Worm (Caenorhabditis elegans) whole organism, L4 larva: ENCODE measurements around the gene T05H10.8.

Experiments
- F10B5.3 ChIP-seq: sonication (generic microtip); optimal IDR thresholded peaks from 2 replicates; lab custom pipeline; 2016; ENCODE audit warnings: mild to moderate bottlenecking, missing genetic modification characterization, missing compliant biosample characterization
- R02D3.7 ChIP-seq: fragments of 150-350 bp; sonication (generic microtip); optimal IDR thresholded peaks from 3 replicates; lab custom pipeline; 2014; ENCODE audit warnings: missing biosample characterization, missing genetic modification characterization
- T20F7.1 ChIP-seq: fragments of 200-800 bp; sonication (Bioruptor generic); optimal IDR thresholded peaks from 2 replicates; lab custom pipeline; 2018; ENCODE audit warnings: mild to moderate bottlenecking, missing genetic modification characterization, missing compliant biosample characterization
- T26A8.4 ChIP-seq: fragments of 200-800 bp; sonication (Bioruptor generic); IDR thresholded peaks from 2 replicates; pipeline ENCODE4 v1.3.6; 2022; ENCODE audit warnings: missing genetic modification characterization, missing compliant biosample characterization
- Y5F2A.4 ChIP-seq: fragments of 200-800 bp; sonication (Bioruptor generic); optimal IDR thresholded peaks from 2 replicates; lab custom pipeline; 2018; ENCODE audit warnings: mild to moderate bottlenecking, missing genetic modification characterization, missing compliant biosample characterization
- aha-1 ChIP-seq: fragments of 150-350 bp; peaks from one replicate; lab custom pipeline; 2014; ENCODE audit warnings: missing biosample characterization, missing genetic modification characterization
- ceh-32 ChIP-seq: sonication (generic microtip); optimal IDR thresholded peaks from 2 replicates; lab custom pipeline; 2016; ENCODE audit warnings: mild to moderate bottlenecking, missing genetic modification characterization, missing compliant biosample characterization; ENCODE audit not compliant: poor library complexity
- ceh-62 ChIP-seq: sonication (generic microtip); optimal IDR thresholded peaks from 2 replicates; lab custom pipeline; 2017; ENCODE audit warnings: missing biosample characterization, missing genetic modification characterization
- ceh-82 ChIP-seq: sonication (generic microtip); optimal IDR thresholded peaks from 2 replicates; lab custom pipeline; 2017; ENCODE audit warnings: missing biosample characterization, missing genetic modification characterization
- daf-12 ChIP-seq: fragments of 150-350 bp; optimal IDR thresholded peaks from 2 replicates; lab custom pipeline; 2014; ENCODE audit warnings: missing biosample characterization, missing genetic modification reagents, missing genetic modification characterization
- dmd-6 ChIP-seq: fragments of 200-800 bp; sonication (Bioruptor generic); IDR thresholded peaks from 2 replicates; pipeline ENCODE4 v1.3.6; 2022; ENCODE audit warnings: missing genetic modification reagents, missing genetic modification characterization, missing compliant biosample characterization
- dmd-9 ChIP-seq: fragments of 200-800 bp; sonication (Bioruptor generic); IDR thresholded peaks from 2 replicates; pipeline ENCODE4 v1.3.6; 2022; ENCODE audit warnings: missing genetic modification reagents, missing genetic modification characterization, missing compliant biosample characterization
- dpl-1 ChIP-seq: fragments of 150-350 bp; optimal IDR thresholded peaks from 2 replicates; lab custom pipeline; 2014; ENCODE audit warnings: missing biosample characterization, missing genetic modification reagents, missing genetic modification characterization
- egl-27 ChIP-seq: sonication (generic microtip); optimal IDR thresholded peaks from 3 replicates; lab custom pipeline; 2017; ENCODE audit warnings: missing biosample characterization, missing genetic modification reagents, missing genetic modification characterization
- hlh-11 ChIP-seq: fragments of 200-800 bp; sonication (Bioruptor generic); optimal IDR thresholded peaks from 2 replicates; lab custom pipeline; 2018; ENCODE audit warnings: mild to moderate bottlenecking, missing genetic modification characterization, missing compliant biosample characterization
- hlh-30 ChIP-seq: sonication (generic microtip); optimal IDR thresholded peaks from 2 replicates; lab custom pipeline; 2017; ENCODE audit warnings: antibody characterized with exemption, mild to moderate bottlenecking, missing genetic modification characterization, missing compliant biosample characterization; ENCODE audit not compliant: insufficient read depth
- hmg-1.1 ChIP-seq: fragments of 200-800 bp; sonication (Bioruptor generic); IDR thresholded peaks from 2 replicates; pipeline ENCODE4 v1.3.6; 2022; ENCODE audit warnings: missing genetic modification reagents, missing genetic modification characterization, missing compliant biosample characterization
- jun-1 ChIP-seq: fragments of 150-350 bp; optimal IDR thresholded peaks from 2 replicates; lab custom pipeline; 2014; ENCODE audit warnings: missing biosample characterization, missing genetic modification reagents, missing genetic modification characterization
- lin-1 ChIP-seq: fragments of 200-800 bp; sonication (Bioruptor generic); IDR thresholded peaks from 2 replicates; pipeline ENCODE4 v1.3.6; 2022; ENCODE audit warnings: missing genetic modification reagents, missing genetic modification characterization, missing compliant biosample characterization
- lin-15B ChIP-seq: fragments of 150-350 bp; sonication (generic microtip); optimal IDR thresholded peaks from 3 replicates; lab custom pipeline; 2014; ENCODE audit warnings: missing biosample characterization, missing genetic modification characterization
- lin-38 ChIP-seq: fragments of 200-800 bp; sonication (Bioruptor generic); IDR thresholded peaks from 2 replicates; pipeline ENCODE4 v1.3.6; 2022; ENCODE audit warnings: missing genetic modification reagents, missing genetic modification characterization, missing compliant biosample characterization
- lin-39 ChIP-seq: fragments of 150-350 bp; optimal IDR thresholded peaks from 2 replicates; lab custom pipeline; 2014; ENCODE audit warnings: missing biosample characterization, missing genetic modification reagents, missing genetic modification characterization
- lir-3 ChIP-seq: sonication (generic microtip); optimal IDR thresholded peaks from 2 replicates; lab custom pipeline; 2016; ENCODE audit warnings: mild to moderate bottlenecking, missing genetic modification characterization, missing compliant biosample characterization
- madf-5 ChIP-seq, 2 experiments: fragments of 200-800 bp; sonication (Bioruptor generic); IDR thresholded peaks; 2 replicates each; pipeline ENCODE4 v1.3.6; 2022; ENCODE audit warnings: missing compliant biosample characterization in 2 of 2, missing genetic modification characterization in 2 of 2
- madf-9 ChIP-seq: fragments of 200-800 bp; sonication (Bioruptor generic); conservative IDR thresholded peaks from 2 replicates; pipeline ENCODE4 v1.3.6; 2022; ENCODE audit warnings: missing genetic modification reagents, missing genetic modification characterization, missing compliant biosample characterization
- mdt-29 ChIP-seq: fragments of 200-800 bp; sonication (Bioruptor generic); IDR thresholded peaks from 2 replicates; pipeline ENCODE4 v1.3.6; 2022; ENCODE audit warnings: missing genetic modification reagents, missing genetic modification characterization, missing compliant biosample characterization
- nhr-10 ChIP-seq: fragments of 150-350 bp; optimal IDR thresholded peaks from 2 replicates; lab custom pipeline; 2014; ENCODE audit warnings: missing biosample characterization, missing genetic modification characterization
- nhr-11 ChIP-seq: fragments of 150-350 bp; optimal IDR thresholded peaks from 2 replicates; lab custom pipeline; 2014; ENCODE audit warnings: missing biosample characterization, missing genetic modification characterization
- nhr-237 ChIP-seq: sonication (generic microtip); optimal IDR thresholded peaks from 2 replicates; lab custom pipeline; 2017; ENCODE audit warnings: missing biosample characterization, missing genetic modification characterization
- nhr-28 ChIP-seq: fragments of 150-350 bp; optimal IDR thresholded peaks from 2 replicates; lab custom pipeline; 2014; ENCODE audit warnings: missing biosample characterization, missing genetic modification characterization
- pqm-1 ChIP-seq: sonication (generic microtip); optimal IDR thresholded peaks from 2 replicates; lab custom pipeline; 2017; ENCODE audit warnings: missing biosample characterization, missing genetic modification characterization
- set-16 ChIP-seq: fragments of 200-800 bp; sonication (Bioruptor generic); IDR thresholded peaks from 2 replicates; pipeline ENCODE4 v1.3.6; 2022; ENCODE audit warnings: missing genetic modification reagents, missing genetic modification characterization, missing compliant biosample characterization
- snpc-4 ChIP-seq: fragments of 150-350 bp; optimal IDR thresholded peaks from 2 replicates; lab custom pipeline; 2014; ENCODE audit warnings: missing biosample characterization, missing genetic modification characterization
- spr-1 ChIP-seq: sonication (generic microtip); optimal IDR thresholded peaks from 2 replicates; lab custom pipeline; 2016; ENCODE audit warnings: mild to moderate bottlenecking, missing genetic modification characterization, missing compliant biosample characterization
- spr-3 ChIP-seq: fragments of 200-800 bp; sonication (Bioruptor generic); optimal IDR thresholded peaks from 2 replicates; lab custom pipeline; 2018; ENCODE audit warnings: mild to moderate bottlenecking, missing genetic modification characterization, missing compliant biosample characterization
- tag-97 ChIP-seq: fragments of 200-800 bp; sonication (Bioruptor generic); IDR thresholded peaks from 2 replicates; pipeline ENCODE4 v1.3.6; 2022; ENCODE audit warnings: missing genetic modification characterization, missing compliant biosample characterization
- tra-1 ChIP-seq: fragments of 200-800 bp; sonication (Bioruptor generic); IDR thresholded peaks from 2 replicates; pipeline ENCODE4 v1.3.6; 2022; ENCODE audit warnings: missing genetic modification reagents, missing genetic modification characterization, missing compliant biosample characterization
- unc-62 ChIP-seq, 3 experiments: fragments of 150-350 bp in 1 of 3; sonication (generic microtip); optimal IDR thresholded peaks in 2 of 3; peaks in 1 of 3; 1 replicate in 1 of 3; 2 replicates in 2 of 3; lab custom pipeline; 2014 to 2017; ENCODE audit warnings: missing biosample characterization in 3 of 3, missing genetic modification characterization in 3 of 3, missing genetic modification reagents in 3 of 3, missing genotype in 1 of 3
- zag-1 ChIP-seq: fragments of 150-350 bp; optimal IDR thresholded peaks from 2 replicates; lab custom pipeline; 2014; ENCODE audit warnings: missing biosample characterization, missing genetic modification characterization
- zfp-3 ChIP-seq: fragments of 200-800 bp; sonication (Bioruptor generic); conservative IDR thresholded peaks from 2 replicates; pipeline ENCODE4 v1.3.6; 2022; ENCODE audit warnings: missing genetic modification reagents, missing genetic modification characterization, missing compliant biosample characterization
- ztf-7 ChIP-seq: fragments of 150-350 bp; optimal IDR thresholded peaks from 2 replicates; lab custom pipeline; 2014; ENCODE audit warnings: missing biosample characterization, missing genetic modification characterization

The T05H10.8 gene

ce11 chrII:8050477-8050876, 8.4 kb upstream of the T05H10.8 start, which contains the start of gene mtre-1:
Gene mtre-1, minus strand, starts transcription at chrII:8050577.
- TF ChIP-seq nhr-28, result no peak
- no peak for TF ChIP-seq nhr-10 (tag; lab: Kevin White, UChicago)
- TF ChIP-seq unc-62 (GFP tag; optimal IDR thresholded peaks at IDR 0.05 in 1 of 2; lab: Kevin White, UChicago), result peak in 1 of 2 experiments; percentile 15
- TF ChIP-seq unc-62 (tag; optimal IDR thresholded peaks at IDR 0.05; lab: Kevin White, UChicago), result no peak
- TF ChIP-seq F10B5.3 (tag; lab: Kevin White, UChicago), result no peak
- no peak for TF ChIP-seq ztf-7 (tag; lab: Kevin White, UChicago)
- TF ChIP-seq set-16 (GFP tag; lab: Robert Waterston, UW), result no peak
- no peak for TF ChIP-seq Y5F2A.4
- TF ChIP-seq nhr-237, result no peak
- TF ChIP-seq spr-1, result no peak

ce11 chrII:8051330-8051729, 7.5 kb upstream of the T05H10.8 start:
- TF ChIP-seq aha-1 (peak; percentile 88), zag-1 (no peak), lin-38 (GFP tag; lab: Robert Waterston, UW) (no peak)

- TF ChIP-seq unc-62 (GFP tag; optimal IDR thresholded peaks at IDR 0.05 in 1 of 2; lab: Kevin White, UChicago) (peak in 1 of 2 experiments; percentile 7), unc-62 (tag; optimal IDR thresholded peaks at IDR 0.05; lab: Kevin White, UChicago) (no peak), lin-1 (GFP tag; lab: Robert Waterston, UW) (no peak)
These were observed 6.7 kb upstream of the T05H10.8 start for ce11 chrII:8052172-8052571.

- TF ChIP-seq ceh-82 (tag; lab: Kevin White, UChicago) (no peak), dmd-6 (no peak), mdt-29 (GFP tag; lab: Robert Waterston, UW) (no peak), T26A8.4 (no peak), ztf-7 (tag; lab: Kevin White, UChicago) (no peak), dmd-9 (GFP tag; lab: Robert Waterston, UW) (no peak), madf-9 (GFP tag; lab: Robert Waterston, UW) (no peak), aha-1 (no peak)
These were observed 6.0 kb upstream of the T05H10.8 start, which contains the start of gene T05H10.4 for ce11 chrII:8052850-8053249. Gene T05H10.4, plus strand, starts transcription at chrII:8053150.

- TF ChIP-seq madf-5 (GFP tag; IDR thresholded peaks at IDR 0.05; lab: Robert Waterston, UW) (no peak), pqm-1 (tag; lab: Kevin White, UChicago) (no peak), nhr-11 (tag; lab: Kevin White, UChicago) (no peak), zfp-3 (GFP tag; lab: Robert Waterston, UW) (no peak), hlh-30 (tag; lab: Kevin White, UChicago) (no peak), jun-1 (tag; lab: Kevin White, UChicago) (no peak), lir-3 (no peak), T20F7.1 (GFP tag; lab: Kevin White, UChicago) (no peak), ceh-62 (tag; lab: Kevin White, UChicago) (no peak), ceh-32 (no peak)
- TF ChIP-seq, all 104 proteins: peak for 0
These were observed 958 bp upstream of the T05H10.8 start for ce11 chrII:8057911-8058310.

ce11 chrII:8059532-8059931, 663 bp downstream of the T05H10.8 start:
- no peak for TF ChIP-seq lin-39 (tag; lab: Kevin White, UChicago)
- TF ChIP-seq nhr-11 (tag; lab: Kevin White, UChicago), result peak; percentile 9

- TF ChIP-seq snpc-4 (tag; lab: Kevin White, UChicago) (no peak), R02D3.7 (tag; lab: Kevin White, UChicago) (no peak), egl-27 (tag; lab: Kevin White, UChicago) (no peak), tag-97 (GFP tag; lab: Robert Waterston, UW) (no peak), lin-1 (GFP tag; lab: Robert Waterston, UW) (no peak), pqm-1 (tag; lab: Kevin White, UChicago) (peak; percentile 45), lin-15B (tag; lab: Kevin White, UChicago) (no peak), daf-12 (tag; lab: Kevin White, UChicago) (no peak), hmg-1.1 (no peak), spr-3 (GFP tag; lab: Kevin White, UChicago) (no peak), madf-9 (GFP tag; lab: Robert Waterston, UW) (peak; percentile 44; the same call in 1 of the 2 replicates), tra-1 (GFP tag; lab: Robert Waterston, UW) (no peak), ceh-82 (tag; lab: Kevin White, UChicago) (no peak), lin-38 (GFP tag; lab: Robert Waterston, UW) (peak; percentile 95), dpl-1 (GFP tag; lab: Kevin White, UChicago) (peak; percentile 57), hlh-11 (peak; percentile 47)
These were observed 3.5 kb downstream of the T05H10.8 start, which contains the start of gene ufd-2 for ce11 chrII:8062334-8062791. Gene ufd-2, plus strand, starts transcription at chrII:8062741.
